Fruit fly (Drosophila melanogaster): ENCODE data around the gene Regnase-1.

The Regnase-1 gene

dm6 chr3R:20035887-20036286 lies at the start of gene Regnase-1:
Gene Regnase-1 (minus strand): TSS chr3R:20036056.
- TF ChIP-seq psq (optimal IDR thresholded peaks at IDR 0.05): no peak
- no peak for TF ChIP-seq pan (optimal IDR thresholded peaks at IDR 0.05)
- no peak for TF ChIP-seq CG8478 (optimal IDR thresholded peaks at IDR 0.05)
- TF ChIP-seq usp (GFP tag; optimal IDR thresholded peaks at IDR 0.05): no peak

dm6 chr3R:20082350-20082749 lies 46.5 kb upstream of the Regnase-1 start, which contains the start of gene Rh3:
Gene Rh3 (minus strand): TSS chr3R:20082450.
- TF ChIP-seq EcR (GFP tag; optimal IDR thresholded peaks at IDR 0.05) (no peak), usp (GFP tag; optimal IDR thresholded peaks at IDR 0.05) (no peak), Dll (optimal IDR thresholded peaks at IDR 0.05) (no peak), psq (optimal IDR thresholded peaks at IDR 0.05) (no peak), CG8478 (optimal IDR thresholded peaks at IDR 0.05) (no peak), pan (optimal IDR thresholded peaks at IDR 0.05) (no peak)

dm6 chr3R:20080205-20080604 lies 44.3 kb upstream of the Regnase-1 start:
- TF ChIP-seq Dll (optimal IDR thresholded peaks at IDR 0.05) (no peak), psq (optimal IDR thresholded peaks at IDR 0.05) (no peak), usp (GFP tag; optimal IDR thresholded peaks at IDR 0.05) (no peak), pan (optimal IDR thresholded peaks at IDR 0.05) (no peak), EcR (GFP tag; optimal IDR thresholded peaks at IDR 0.05) (no peak), CG8478 (optimal IDR thresholded peaks at IDR 0.05) (no peak)

- TF ChIP-seq EcR (GFP tag; optimal IDR thresholded peaks at IDR 0.05) (no peak), Dll (optimal IDR thresholded peaks at IDR 0.05) (no peak), psq (optimal IDR thresholded peaks at IDR 0.05) (no peak), CG8478 (optimal IDR thresholded peaks at IDR 0.05) (no peak), pan (optimal IDR thresholded peaks at IDR 0.05) (no peak), usp (GFP tag; optimal IDR thresholded peaks at IDR 0.05) (no peak)
Measured at dm6 chr3R:20066435-20066834, 30.6 kb upstream of the Regnase-1 start.

- TF ChIP-seq CG8478 (optimal IDR thresholded peaks at IDR 0.05) (no peak), psq (optimal IDR thresholded peaks at IDR 0.05) (no peak), usp (GFP tag; optimal IDR thresholded peaks at IDR 0.05) (no peak), pan (optimal IDR thresholded peaks at IDR 0.05) (no peak), Dll (optimal IDR thresholded peaks at IDR 0.05) (no peak), EcR (GFP tag; optimal IDR thresholded peaks at IDR 0.05) (no peak)
Measured at dm6 chr3R:20059650-20060049, 23.8 kb upstream of the Regnase-1 start, which contains the start of gene CG4390. Gene CG4390 (minus strand): TSS chr3R:20059750.

- TF ChIP-seq CG8478 (optimal IDR thresholded peaks at IDR 0.05): no peak
- no peak for TF ChIP-seq Dll (optimal IDR thresholded peaks at IDR 0.05)
- TF ChIP-seq usp (GFP tag; optimal IDR thresholded peaks at IDR 0.05): no peak
- no peak for TF ChIP-seq pan (optimal IDR thresholded peaks at IDR 0.05)
- TF ChIP-seq EcR (GFP tag; optimal IDR thresholded peaks at IDR 0.05): no peak
- TF ChIP-seq psq (optimal IDR thresholded peaks at IDR 0.05): no peak
Measured at dm6 chr3R:20058960-20059359, 23.1 kb upstream of the Regnase-1 start.

- no peak for TF ChIP-seq Dll (optimal IDR thresholded peaks at IDR 0.05)
- no peak for TF ChIP-seq usp (GFP tag; optimal IDR thresholded peaks at IDR 0.05)
- no peak for TF ChIP-seq psq (optimal IDR thresholded peaks at IDR 0.05)
- TF ChIP-seq CG8478 (optimal IDR thresholded peaks at IDR 0.05): no peak
Measured at dm6 chr3R:20057501-20057900, 21.6 kb upstream of the Regnase-1 start, which contains the start of gene mdlc. Gene mdlc (plus strand): TSS chr3R:20057748.

dm6 chr3R:20055809-20056208 lies 20.0 kb upstream of the Regnase-1 start, which contains the start of gene CG17193:
Gene CG17193 (minus strand): TSS chr3R:20056097.
- TF ChIP-seq Dll (optimal IDR thresholded peaks at IDR 0.05) (no peak), pan (optimal IDR thresholded peaks at IDR 0.05) (no peak)

- no peak for TF ChIP-seq EcR (GFP tag; optimal IDR thresholded peaks at IDR 0.05)
- TF ChIP-seq Dll (optimal IDR thresholded peaks at IDR 0.05): no peak
- TF ChIP-seq psq (optimal IDR thresholded peaks at IDR 0.05): no peak
- TF ChIP-seq pan (optimal IDR thresholded peaks at IDR 0.05): no peak
- no peak for TF ChIP-seq usp (GFP tag; optimal IDR thresholded peaks at IDR 0.05)
Measured at dm6 chr3R:20042457-20042856, 6.6 kb upstream of the Regnase-1 start, which contains the start of the genes CG33934 and Indy-2. Gene CG33934 (plus strand): TSS chr3R:20042757. Gene Indy-2 (plus strand): TSS chr3R:20042757.

dm6 chr3R:20031764-20032079 lies 4.1 kb downstream of the Regnase-1 start, which contains the start of gene idc:
Gene idc (plus strand): TSS chr3R:20031823.
- TF ChIP-seq pan (optimal IDR thresholded peaks at IDR 0.05) (no peak), EcR (GFP tag; optimal IDR thresholded peaks at IDR 0.05) (no peak), usp (GFP tag; optimal IDR thresholded peaks at IDR 0.05) (no peak), psq (optimal IDR thresholded peaks at IDR 0.05) (no peak)

dm6 chr3R:20031043-20031763 lies 4.7 kb downstream of the Regnase-1 start, which contains the start of gene trem:
Gene trem (minus strand): TSS chr3R:20031309.
- TF ChIP-seq pan (optimal IDR thresholded peaks at IDR 0.05) (peak; percentile 6), EcR (GFP tag; optimal IDR thresholded peaks at IDR 0.05) (no peak)

dm6 chr3R:20027841-20028240 lies 8.0 kb downstream of the Regnase-1 start, which contains the start of the genes CG4424 and CG4854:
Gene CG4424 (minus strand): TSS chr3R:20028040.
Gene CG4854 (plus strand): TSS chr3R:20028058.
- TF ChIP-seq CG8478 (optimal IDR thresholded peaks at IDR 0.05): no peak
- no peak for TF ChIP-seq psq (optimal IDR thresholded peaks at IDR 0.05)
- no peak for TF ChIP-seq usp (GFP tag; optimal IDR thresholded peaks at IDR 0.05)
- TF ChIP-seq pan (optimal IDR thresholded peaks at IDR 0.05): no peak
- TF ChIP-seq Dll (optimal IDR thresholded peaks at IDR 0.05): no peak
- no peak for TF ChIP-seq EcR (GFP tag; optimal IDR thresholded peaks at IDR 0.05)
